Worm (Caenorhabditis elegans): Measurements from ENCODE around the gene aexr-2.

The aexr-2 gene

ce11 chrX:6653173-6653572 is 21.8 kb upstream of the aexr-2 start:
- TF ChIP-seq T23F11.4 (GFP tag; optimal IDR thresholded peaks at IDR 0.05) = no peak
- TF ChIP-seq ceh-31 (tag; optimal IDR thresholded peaks at IDR 0.05) = no peak
- no peak for TF ChIP-seq ceh-34 (tag; optimal IDR thresholded peaks at IDR 0.05)
- TF ChIP-seq fkh-10 (GFP tag; optimal IDR thresholded peaks at IDR 0.05) = no peak
- no peak for TF ChIP-seq ama-1 (optimal IDR thresholded peaks at IDR 0.05)
- TF ChIP-seq syd-9 (tag; optimal IDR thresholded peaks at IDR 0.05) = no peak
- no peak for TF ChIP-seq ceh-30 (tag; optimal IDR thresholded peaks at IDR 0.05)
- TF ChIP-seq ceh-48 (tag; optimal IDR thresholded peaks at IDR 0.05) = no peak
- TF ChIP-seq pqm-1 (tag; optimal IDR thresholded peaks at IDR 0.05) = no peak
- TF ChIP-seq pha-2 (tag; optimal IDR thresholded peaks at IDR 0.05) = no peak
- no peak for TF ChIP-seq mec-3 (tag; optimal IDR thresholded peaks at IDR 0.05; ENCODE audit: borderline replicate concordance)
- TF ChIP-seq npax-4 (tag; optimal IDR thresholded peaks at IDR 0.05) = no peak
- TF ChIP-seq ceh-14 (tag; optimal IDR thresholded peaks at IDR 0.05) = no peak
- no peak for TF ChIP-seq ztf-16 (tag; optimal IDR thresholded peaks at IDR 0.05)
- no peak for TF ChIP-seq ceh-24 (tag; optimal IDR thresholded peaks at IDR 0.05)
- TF ChIP-seq ceh-18 (tag; optimal IDR thresholded peaks at IDR 0.05) = no peak
- TF ChIP-seq ceh-6 (GFP tag; optimal IDR thresholded peaks at IDR 0.05) = no peak
- TF ChIP-seq tbx-7 (tag; optimal IDR thresholded peaks at IDR 0.05) = no peak
- no peak for TF ChIP-seq pag-3 (tag; optimal IDR thresholded peaks at IDR 0.05; ENCODE audit: borderline replicate concordance)
- no peak for TF ChIP-seq ref-2 (tag; optimal IDR thresholded peaks at IDR 0.05)

DNA sequence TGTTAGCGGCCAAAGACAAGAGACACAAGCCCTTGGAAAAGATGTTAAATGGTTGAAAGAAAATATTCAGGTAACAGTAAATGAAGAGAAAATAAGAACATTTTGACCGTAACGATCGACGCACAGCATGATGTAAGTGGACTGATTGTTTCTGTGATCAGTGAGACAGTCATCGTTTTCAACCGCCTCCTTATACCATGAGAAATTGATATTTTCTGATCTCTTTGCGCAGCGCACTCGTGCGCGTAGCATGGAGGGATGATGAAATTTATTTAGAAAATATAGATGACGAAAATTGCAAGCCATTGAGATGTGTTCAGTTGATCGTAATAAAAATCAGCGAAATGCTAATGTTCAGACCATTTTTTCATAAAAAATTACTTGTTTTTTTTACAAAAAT is 18.2 kb upstream of the aexr-2 start:
- TF ChIP-seq ceh-2 (tag; optimal IDR thresholded peaks at IDR 0.05) (no peak), unc-3 (GFP tag; conservative IDR thresholded peaks at IDR 0.05) (no peak), unc-3 (tag; optimal IDR thresholded peaks at IDR 0.05) (no peak), unc-55 (GFP tag; optimal IDR thresholded peaks at IDR 0.05) (no peak), pha-2 (tag; optimal IDR thresholded peaks at IDR 0.05) (no peak), pag-3 (tag; optimal IDR thresholded peaks at IDR 0.05; ENCODE audit: borderline replicate concordance) (no peak), pax-1 (tag; optimal IDR thresholded peaks at IDR 0.05) (no peak), sox-2 (GFP tag; IDR thresholded peaks at IDR 0.05) (no peak), ceh-31 (tag; optimal IDR thresholded peaks at IDR 0.05) (no peak), ceh-19 (GFP tag; optimal IDR thresholded peaks at IDR 0.05) (no peak), hlh-30 (tag; optimal IDR thresholded peaks at IDR 0.05; ENCODE audit: insufficient read depth) (no peak), ceh-22 (tag; optimal IDR thresholded peaks at IDR 0.05) (no peak), pqm-1 (tag; optimal IDR thresholded peaks at IDR 0.05) (no peak), K02D7.2 (tag; optimal IDR thresholded peaks at IDR 0.05) (no peak), mec-3 (tag; optimal IDR thresholded peaks at IDR 0.05; ENCODE audit: borderline replicate concordance) (no peak), ceh-18 (tag; optimal IDR thresholded peaks at IDR 0.05) (no peak)

DNA sequence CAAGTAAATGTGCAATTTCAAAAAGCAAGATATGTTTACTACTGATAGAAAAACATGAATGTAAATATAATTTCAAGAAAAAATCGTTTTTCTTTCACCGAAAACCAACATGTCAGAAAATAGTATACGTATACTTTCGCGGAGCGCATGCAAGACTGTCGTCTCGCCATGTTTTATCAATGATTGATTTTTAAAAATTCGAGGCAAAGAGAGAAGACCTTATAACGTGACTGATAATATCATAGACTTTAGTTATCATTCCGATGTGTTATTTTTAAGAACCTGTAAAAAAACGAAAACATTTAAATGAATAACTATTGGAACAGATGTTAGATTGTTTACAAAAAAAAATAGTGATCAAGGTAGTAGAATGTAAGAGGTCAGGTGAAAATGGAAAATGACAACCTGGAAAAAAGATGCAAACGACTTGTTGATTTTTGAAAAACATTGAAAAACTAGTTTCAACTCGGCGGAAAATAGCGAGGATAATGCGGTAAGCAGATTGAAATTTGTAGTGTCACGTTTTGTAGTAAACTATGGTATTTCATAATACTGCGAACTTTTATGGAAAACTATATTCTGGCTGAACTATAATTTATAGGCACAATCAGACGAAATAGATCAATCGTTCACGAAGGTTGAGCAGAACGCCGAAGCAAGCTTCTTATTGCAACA is 15.2 kb upstream of the aexr-2 start:
- TF ChIP-seq ceh-34 (tag; optimal IDR thresholded peaks at IDR 0.05) = no peak
- TF ChIP-seq Y22D7AL.16 (tag; optimal IDR thresholded peaks at IDR 0.05) = no peak
- TF ChIP-seq mec-3 (tag; optimal IDR thresholded peaks at IDR 0.05; ENCODE audit: borderline replicate concordance) = no peak
- no peak for TF ChIP-seq ref-2 (tag; optimal IDR thresholded peaks at IDR 0.05)
- TF ChIP-seq dve-1 (tag; optimal IDR thresholded peaks at IDR 0.05) = no peak
- no peak for TF ChIP-seq zip-5 (tag; optimal IDR thresholded peaks at IDR 0.05)
- TF ChIP-seq pha-2 (tag; optimal IDR thresholded peaks at IDR 0.05) = no peak
- no peak for TF ChIP-seq tbx-7 (tag; optimal IDR thresholded peaks at IDR 0.05)
- no peak for TF ChIP-seq pha-4 (tag; optimal IDR thresholded peaks at IDR 0.05)
- no peak for TF ChIP-seq unc-86 (tag; optimal IDR thresholded peaks at IDR 0.05)
- no peak for TF ChIP-seq sdc-2 (tag; optimal IDR thresholded peaks at IDR 0.05)
- no peak for TF ChIP-seq elt-2 (tag; optimal IDR thresholded peaks at IDR 0.05)
- TF ChIP-seq pax-1 (tag; optimal IDR thresholded peaks at IDR 0.05) = no peak
- no peak for TF ChIP-seq fax-1 (tag; optimal IDR thresholded peaks at IDR 0.05)
